Worm (Caenorhabditis elegans) whole organism, L3 larva: ENCODE data around the gene dyf-18.

Experiments
- R02D3.7 ChIP-seq: fragments of 150-350 bp; optimal IDR thresholded peaks from 2 replicates; lab custom pipeline; 2014; ENCODE audit warnings: missing biosample characterization, missing genetic modification characterization
- mdl-1 ChIP-seq: fragments of 150-350 bp; optimal IDR thresholded peaks from 2 replicates; lab custom pipeline; 2014; ENCODE audit warnings: missing biosample characterization, missing genetic modification characterization
- nfya-1 ChIP-seq: sonication (generic microtip); optimal IDR thresholded peaks from 2 replicates; lab custom pipeline; 2017; ENCODE audit warnings: missing genetic modification characterization, mild to moderate bottlenecking, missing compliant biosample characterization, antibody characterized with exemption, moderate library complexity; ENCODE audit not compliant: insufficient read depth
- nhr-12 ChIP-seq: fragments of 150-350 bp; optimal IDR thresholded peaks from 2 replicates; lab custom pipeline; 2014; ENCODE audit warnings: missing biosample characterization, missing genetic modification characterization
- nhr-77 ChIP-seq: fragments of 150-350 bp; optimal IDR thresholded peaks from 2 replicates; lab custom pipeline; 2014; ENCODE audit warnings: missing biosample characterization, missing genetic modification characterization
- unc-62 ChIP-seq: fragments of 150-350 bp; sonication (generic microtip); optimal IDR thresholded peaks from 4 replicates; lab custom pipeline; 2014; ENCODE audit warnings: missing biosample characterization, missing genetic modification reagents, missing genetic modification characterization

DNA sequence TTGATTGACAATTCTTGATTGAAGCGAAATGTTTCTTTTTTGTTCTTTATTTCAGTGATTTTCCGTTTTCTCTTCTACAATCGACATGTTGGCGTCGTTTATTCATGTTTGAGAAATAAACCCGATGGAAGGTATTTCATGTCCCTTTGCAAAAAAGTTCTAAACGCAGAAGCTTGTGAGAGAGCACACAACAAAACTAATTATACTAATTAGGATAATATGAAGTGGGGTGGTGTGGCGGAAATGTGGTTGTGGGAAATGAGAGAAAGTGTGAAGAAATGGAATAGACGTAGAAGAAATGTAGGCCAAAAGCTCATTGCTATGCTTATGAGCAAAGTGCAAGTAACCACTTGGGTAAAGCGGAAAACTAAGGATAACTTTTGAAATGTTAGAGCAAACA is 18.1 kb downstream of the dyf-18 start:
- no peak for TF ChIP-seq nfya-1 (tag; lab: Kevin White, UChicago)
- TF ChIP-seq nhr-12 (tag; lab: Kevin White, UChicago): no peak
- no peak for TF ChIP-seq unc-62 (GFP tag; lab: Kevin White, UChicago)
- TF ChIP-seq nhr-77: no peak
- TF ChIP-seq mdl-1: no peak
- TF ChIP-seq R02D3.7: no peak
